Worm (Caenorhabditis elegans): ENCODE data around the gene memi-2.

ce11 chrIV:13360144-13360543, 40.2 kb downstream of the memi-2 start, which contains the start of gene Y62E10A.3:
- no peak for TF ChIP-seq ama-1 (optimal IDR thresholded peaks at IDR 0.05)
- no peak for TF ChIP-seq hmg-4 (GFP tag; optimal IDR thresholded peaks at IDR 0.05)
- no peak for TF ChIP-seq aly-1 (tag; optimal IDR thresholded peaks at IDR 0.05)
